Fruit fly (Drosophila melanogaster) whole organism, wandering third instar larva: Measurements from ENCODE around the gene eEF1gamma.

ENCODE experiments used
- GATAd ChIP-seq: sonication (Bioruptor generic); optimal IDR thresholded peaks from 2 replicates; lab custom pipeline; 2016; ENCODE audit warnings: missing biosample characterization, missing genetic modification characterization
- Hnf4 ChIP-seq: fragments of 200-800 bp; sonication (Bioruptor generic); optimal IDR thresholded peaks from 2 replicates; lab custom pipeline; 2016; ENCODE audit warnings: missing biosample characterization, mild to moderate bottlenecking, missing genetic modification characterization
- Hr83 ChIP-seq: fragments of 200-300 bp; sonication (Bioruptor generic); optimal IDR thresholded peaks from 2 replicates; lab custom pipeline; 2016; ENCODE audit warnings: missing biosample characterization, mild to moderate bottlenecking, missing genetic modification characterization, moderate library complexity; ENCODE audit not compliant: poor library complexity, severe bottlenecking
- Myc ChIP-seq: fragments of >200 bp; optimal IDR thresholded peaks from 2 replicates; lab custom pipeline; 2017
- dmrt93B ChIP-seq: fragments of 200-800 bp; sonication (Bioruptor generic); optimal IDR thresholded peaks from 2 replicates; lab custom pipeline; 2018; ENCODE audit warnings: missing biosample characterization, mild to moderate bottlenecking, missing genetic modification characterization
- foxo ChIP-seq, 2 experiments: fragments of 200-800 bp; sonication (Bioruptor generic); optimal IDR thresholded peaks; 2 replicates in 1 of 2; 3 replicates in 1 of 2; lab custom pipeline; 2016 to 2017; ENCODE audit warnings: missing biosample characterization in 2 of 2, missing genetic modification characterization in 2 of 2
- h ChIP-seq: fragments of 200-800 bp; sonication (Bioruptor generic); optimal IDR thresholded peaks from 3 replicates; lab custom pipeline; 2016; ENCODE audit warnings: missing biosample characterization, mild to moderate bottlenecking, missing genetic modification characterization
- pan ChIP-seq: fragments of >200 bp; optimal IDR thresholded peaks from 2 replicates; lab custom pipeline; 2017
- sv ChIP-seq: fragments of 200-800 bp; sonication (Bioruptor generic); optimal IDR thresholded peaks from 3 replicates; lab custom pipeline; 2016; ENCODE audit warnings: missing biosample characterization, missing genetic modification characterization

DNA sequence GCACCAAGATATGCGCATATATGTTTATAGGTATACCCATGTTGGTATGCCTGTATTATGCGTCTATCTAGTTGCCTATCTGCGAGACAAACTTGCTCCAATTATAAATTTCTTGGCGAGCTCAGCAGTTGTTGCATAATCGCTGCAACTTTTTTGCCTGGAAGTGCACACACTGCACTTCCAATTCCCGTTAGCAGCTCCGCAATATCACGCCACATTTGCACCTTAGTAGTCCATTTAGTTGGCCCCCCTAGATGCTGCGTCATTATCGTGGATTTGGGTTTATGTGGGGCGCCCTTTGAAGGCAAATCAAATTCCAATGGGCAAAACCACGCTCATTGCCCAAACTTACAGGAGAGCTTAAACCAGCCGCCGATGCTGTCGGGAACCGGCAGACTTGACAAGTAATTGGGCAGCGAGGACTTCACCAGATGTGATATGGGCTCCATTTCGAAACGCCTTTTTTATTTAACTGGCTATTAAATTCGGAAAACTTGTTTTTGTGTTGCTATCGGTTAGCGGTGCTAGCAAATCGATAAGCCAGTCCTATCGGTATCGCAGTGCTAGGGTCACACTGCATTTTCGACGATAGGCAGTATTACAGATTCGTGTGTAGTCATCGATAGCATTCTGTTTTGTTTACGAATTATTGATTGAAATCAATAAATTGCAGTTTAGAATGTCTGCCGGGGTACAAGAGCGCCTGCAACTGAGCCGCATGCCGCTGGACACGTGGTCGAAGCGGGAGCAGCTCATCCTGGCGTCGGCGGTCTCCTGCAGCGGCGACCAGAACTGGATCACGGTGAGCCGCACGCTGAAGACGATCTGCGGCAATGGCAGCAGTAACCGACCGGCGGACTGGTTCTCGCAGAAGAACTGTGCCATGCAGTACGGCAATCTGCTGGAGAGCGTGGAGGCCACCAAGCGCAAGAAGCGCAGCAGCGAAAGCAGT lies 3.2 kb downstream of the eEF1gamma start, which contains the start of the genes Cisd2 and Brd8:
- no peak for TF ChIP-seq dmrt93B (GFP tag; lab: Kevin White, UChicago)
- TF ChIP-seq Hnf4 (GFP tag; lab: Kevin White, UChicago) = no peak
- TF ChIP-seq sv (GFP tag; lab: Kevin White, UChicago) = no peak
- no peak for TF ChIP-seq Hr83
- TF ChIP-seq pan (lab: Kevin White, UChicago) = no peak
- no peak for TF ChIP-seq GATAd (GFP tag; lab: Kevin White, UChicago)
- peak; percentile 7 for TF ChIP-seq Myc (lab: Kevin White, UChicago)
- no peak for TF ChIP-seq foxo (GFP tag; optimal IDR thresholded peaks at IDR 0.05; lab: Kevin White, UChicago)
- no peak for TF ChIP-seq h
